Worm (Caenorhabditis elegans) whole organism, early embryonic: ENCODE measurements around the gene srb-6.

Source experiments
- ama-1 ChIP-seq: fragments of 150-350 bp; optimal IDR thresholded peaks from 2 replicates; lab custom pipeline; 2014
- hmg-4 ChIP-seq: fragments of 200-800 bp; sonication (Bioruptor generic); optimal IDR thresholded peaks from 2 replicates; lab custom pipeline; 2018; ENCODE audit warnings: mild to moderate bottlenecking, missing genetic modification characterization, missing compliant biosample characterization

- no peak for TF ChIP-seq ama-1 (lab: Kevin White, UChicago)
- no peak for TF ChIP-seq hmg-4 (GFP tag; lab: Kevin White, UChicago)
Observed at ce11 chrII:10187808-10188207, 6.9 kb upstream of the srb-6 start, which contains the start of gene srd-2.
